Worm (Caenorhabditis elegans) whole organism, L3 larva: Measurements from ENCODE around the gene F56C9.8.

ENCODE experiments used
- ZK546.5 ChIP-seq: sonication (generic microtip); optimal IDR thresholded peaks from 2 replicates; lab custom pipeline; 2017; ENCODE audit warnings: missing biosample characterization, missing genetic modification characterization
- aly-2 ChIP-seq: fragments of 150-350 bp; optimal IDR thresholded peaks from 2 replicates; lab custom pipeline; 2014; ENCODE audit warnings: missing biosample characterization, missing genetic modification characterization
- ama-1 ChIP-seq: fragments of 150-350 bp; optimal IDR thresholded peaks from 2 replicates; lab custom pipeline; 2018
- ceh-16 ChIP-seq: sonication (generic microtip); optimal IDR thresholded peaks from 2 replicates; lab custom pipeline; 2017; ENCODE audit warnings: missing biosample characterization, missing genetic modification characterization
- ceh-28 ChIP-seq: fragments of 150-350 bp; optimal IDR thresholded peaks from 2 replicates; lab custom pipeline; 2014; ENCODE audit warnings: missing biosample characterization, missing genetic modification reagents, missing genetic modification characterization
- ceh-82 ChIP-seq: fragments of 150-350 bp; optimal IDR thresholded peaks from 2 replicates; lab custom pipeline; 2014; ENCODE audit warnings: missing biosample characterization, missing genetic modification characterization
- daf-12 ChIP-seq: fragments of 150-350 bp; optimal IDR thresholded peaks from 2 replicates; lab custom pipeline; 2014; ENCODE audit warnings: missing biosample characterization, missing genetic modification reagents, missing genetic modification characterization
- egl-27 ChIP-seq: sonication (generic microtip); optimal IDR thresholded peaks from 4 replicates; lab custom pipeline; 2017; ENCODE audit warnings: missing biosample characterization, missing genetic modification reagents, missing genetic modification characterization
- egl-5 ChIP-seq: fragments of 150-350 bp; optimal IDR thresholded peaks from 2 replicates; lab custom pipeline; 2017; ENCODE audit warnings: missing biosample characterization, missing genetic modification reagents, missing genetic modification characterization, inconsistent platforms
- elt-2 ChIP-seq: sonication (generic microtip); optimal IDR thresholded peaks from 2 replicates; lab custom pipeline; 2016; ENCODE audit warnings: missing genetic modification reagents, mild to moderate bottlenecking, missing genetic modification characterization, missing compliant biosample characterization
- elt-3 ChIP-seq, 3 experiments: fragments of 150-350 bp in 1 of 3; sonication (generic microtip) in 2 of 3; optimal IDR thresholded peaks; 2 replicates in 2 of 3; 4 replicates in 1 of 3; lab custom pipeline; 2014 to 2017; ENCODE audit warnings: missing biosample characterization in 3 of 3, missing genetic modification characterization in 3 of 3
- eor-1 ChIP-seq, 2 experiments: fragments of 150-350 bp; optimal IDR thresholded peaks; 2 replicates each; lab custom pipeline; 2014 to 2018; ENCODE audit warnings: missing biosample characterization in 2 of 2, missing genetic modification characterization in 2 of 2
- fkh-10 ChIP-seq: sonication (generic microtip); optimal IDR thresholded peaks from 2 replicates; lab custom pipeline; 2017; ENCODE audit warnings: missing biosample characterization, missing genetic modification reagents, missing genetic modification characterization
- fkh-2 ChIP-seq: fragments of 150-350 bp; optimal IDR thresholded peaks from 2 replicates; lab custom pipeline; 2014; ENCODE audit warnings: missing biosample characterization, missing genetic modification reagents, missing genetic modification characterization
- fos-1 ChIP-seq: fragments of 150-350 bp; optimal IDR thresholded peaks from 2 replicates; lab custom pipeline; 2014; ENCODE audit warnings: missing biosample characterization, missing genetic modification characterization
- lin-15B ChIP-seq: fragments of 150-350 bp; optimal IDR thresholded peaks from 2 replicates; lab custom pipeline; 2014; ENCODE audit warnings: missing biosample characterization, missing genetic modification characterization
- lin-39 ChIP-seq: fragments of 150-350 bp; optimal IDR thresholded peaks from 2 replicates; lab custom pipeline; 2018; ENCODE audit warnings: missing biosample characterization, missing genetic modification reagents, missing genetic modification characterization
- lsy-12 ChIP-seq: sonication (generic microtip); optimal IDR thresholded peaks from 2 replicates; lab custom pipeline; 2016; ENCODE audit warnings: mild to moderate bottlenecking, missing genetic modification characterization, missing compliant biosample characterization
- mdl-1 ChIP-seq: fragments of 150-350 bp; optimal IDR thresholded peaks from 2 replicates; lab custom pipeline; 2014; ENCODE audit warnings: missing biosample characterization, missing genetic modification characterization
- mml-1 ChIP-seq: fragments of 150-350 bp; sonication (generic microtip); optimal IDR thresholded peaks from 3 replicates; lab custom pipeline; 2014; ENCODE audit warnings: missing biosample characterization, missing genetic modification characterization
- nfya-1 ChIP-seq: sonication (generic microtip); optimal IDR thresholded peaks from 2 replicates; lab custom pipeline; 2017; ENCODE audit warnings: missing genetic modification characterization, mild to moderate bottlenecking, missing compliant biosample characterization, antibody characterized with exemption, moderate library complexity; ENCODE audit not compliant: insufficient read depth
- nhr-11 ChIP-seq: fragments of 150-350 bp; optimal IDR thresholded peaks from 2 replicates; lab custom pipeline; 2014; ENCODE audit warnings: missing biosample characterization, missing genetic modification characterization
- nhr-12 ChIP-seq: fragments of 150-350 bp; optimal IDR thresholded peaks from 2 replicates; lab custom pipeline; 2014; ENCODE audit warnings: missing biosample characterization, missing genetic modification characterization
- nhr-23 ChIP-seq: fragments of 150-350 bp; optimal IDR thresholded peaks from 2 replicates; lab custom pipeline; 2014; ENCODE audit warnings: missing biosample characterization, missing genetic modification reagents, missing genetic modification characterization
- nhr-237 ChIP-seq: fragments of 150-350 bp; optimal IDR thresholded peaks from 2 replicates; lab custom pipeline; 2014; ENCODE audit warnings: missing biosample characterization, missing genetic modification characterization
- nhr-25 ChIP-seq: sonication (generic microtip); optimal IDR thresholded peaks from 2 replicates; lab custom pipeline; 2017; ENCODE audit warnings: missing biosample characterization, missing genetic modification characterization
- nhr-28 ChIP-seq: fragments of 150-350 bp; optimal IDR thresholded peaks from 2 replicates; lab custom pipeline; 2014; ENCODE audit warnings: missing biosample characterization, missing genetic modification characterization
- nhr-43 ChIP-seq: sonication (generic microtip); optimal IDR thresholded peaks from 2 replicates; lab custom pipeline; 2016; ENCODE audit warnings: mild to moderate bottlenecking, missing genetic modification characterization, missing compliant biosample characterization; ENCODE audit not compliant: poor library complexity, severe bottlenecking
- nhr-67 ChIP-seq: fragments of 150-350 bp; optimal IDR thresholded peaks from 2 replicates; lab custom pipeline; 2014; ENCODE audit warnings: missing biosample characterization, missing genetic modification characterization
- nhr-76 ChIP-seq: fragments of 150-350 bp; sonication (generic microtip); optimal IDR thresholded peaks from 5 replicates; lab custom pipeline; 2014; ENCODE audit warnings: missing biosample characterization, missing genetic modification characterization
- nhr-77 ChIP-seq: fragments of 150-350 bp; optimal IDR thresholded peaks from 2 replicates; lab custom pipeline; 2014; ENCODE audit warnings: missing biosample characterization, missing genetic modification characterization
- pha-4 ChIP-seq: fragments of 150-350 bp; optimal IDR thresholded peaks from 2 replicates; lab custom pipeline; 2014; ENCODE audit warnings: missing biosample characterization, missing genetic modification reagents, missing genetic modification characterization
- pqm-1 ChIP-seq: fragments of 150-350 bp; optimal IDR thresholded peaks from 2 replicates; lab custom pipeline; 2017; ENCODE audit warnings: missing biosample characterization, missing genetic modification characterization, inconsistent platforms
- sea-2 ChIP-seq: fragments of 150-350 bp; sonication (generic microtip); optimal IDR thresholded peaks from 4 replicates; lab custom pipeline; 2014; ENCODE audit warnings: missing biosample characterization, missing genetic modification reagents, missing genetic modification characterization
- skn-1 ChIP-seq: fragments of 150-350 bp; optimal IDR thresholded peaks from 2 replicates; lab custom pipeline; 2014; ENCODE audit warnings: missing biosample characterization, missing genetic modification characterization
- unc-39 ChIP-seq: sonication (generic microtip); optimal IDR thresholded peaks from 4 replicates; lab custom pipeline; 2017; ENCODE audit warnings: missing biosample characterization, missing genetic modification characterization
- unc-62 ChIP-seq: fragments of 150-350 bp; sonication (generic microtip); optimal IDR thresholded peaks from 4 replicates; lab custom pipeline; 2014; ENCODE audit warnings: missing biosample characterization, missing genetic modification reagents, missing genetic modification characterization
- zag-1 ChIP-seq: fragments of 150-350 bp; optimal IDR thresholded peaks from 2 replicates; lab custom pipeline; 2014; ENCODE audit warnings: missing biosample characterization, missing genetic modification characterization

The F56C9.8 gene

ce11 chrIII:7297045-7297680, 22.1 kb downstream of the F56C9.8 start:
- TF ChIP-seq eor-1 (tag; optimal IDR thresholded peaks at IDR 0.05; lab: Kevin White, UChicago) (no peak), fkh-10 (GFP tag; lab: Kevin White, UChicago) (no peak), ceh-82 (no peak), lin-15B (no peak), nhr-43 (tag; lab: Kevin White, UChicago) (no peak), nhr-67 (tag; lab: Kevin White, UChicago) (no peak), ZK546.5 (tag; lab: Kevin White, UChicago) (no peak), nhr-12 (tag; lab: Kevin White, UChicago) (no peak), nhr-25 (tag; lab: Kevin White, UChicago) (no peak), mdl-1 (no peak), aly-2 (tag; lab: Kevin White, UChicago) (no peak), pqm-1 (tag; lab: Kevin White, UChicago) (no peak), daf-12 (no peak), sea-2 (no peak), unc-39 (tag; lab: Kevin White, UChicago) (no peak), ceh-28 (tag; lab: Kevin White, UChicago) (no peak), ama-1 (lab: Kevin White, UChicago) (peak; percentile 35), nhr-23 (tag; lab: Kevin White, UChicago) (peak; percentile 61), egl-5 (tag; lab: Kevin White, UChicago) (no peak), mml-1 (tag; lab: Kevin White, UChicago) (no peak), fkh-2 (no peak), unc-62 (GFP tag; lab: Kevin White, UChicago) (peak; percentile 50), lin-39 (tag; lab: Kevin White, UChicago) (no peak), fos-1 (tag; lab: Kevin White, UChicago) (no peak), zag-1 (tag; lab: Kevin White, UChicago) (no peak), nhr-28 (tag; lab: Kevin White, UChicago) (no peak), elt-2 (tag; lab: Kevin White, UChicago) (no peak), elt-3 (tag; optimal IDR thresholded peaks at IDR 0.05; lab: Kevin White, UChicago) (peak in 1 of 3 experiments; percentile 32), skn-1 (tag; lab: Kevin White, UChicago) (no peak), lsy-12 (tag; lab: Kevin White, UChicago) (no peak), nfya-1 (tag; lab: Kevin White, UChicago) (no peak), pha-4 (tag; lab: Kevin White, UChicago) (no peak), nhr-237 (tag; lab: Kevin White, UChicago) (no peak), ceh-16 (tag; lab: Kevin White, UChicago) (no peak), nhr-77 (no peak)
- TF ChIP-seq, all 47 proteins: peak for 4

ce11 chrIII:7296092-7296668, 23.1 kb downstream of the F56C9.8 start:
- TF ChIP-seq pqm-1 (tag; lab: Kevin White, UChicago) (no peak), ama-1 (lab: Kevin White, UChicago) (no peak), nhr-11 (tag; lab: Kevin White, UChicago) (no peak), fkh-2 (no peak), nhr-76 (tag; lab: Kevin White, UChicago) (no peak), unc-62 (GFP tag; lab: Kevin White, UChicago) (no peak), nhr-43 (tag; lab: Kevin White, UChicago) (no peak), egl-27 (tag; lab: Kevin White, UChicago) (no peak), ceh-16 (tag; lab: Kevin White, UChicago) (no peak), eor-1 (tag; optimal IDR thresholded peaks at IDR 0.05; lab: Kevin White, UChicago) (no peak), egl-5 (tag; lab: Kevin White, UChicago) (peak; percentile 14), zag-1 (tag; lab: Kevin White, UChicago) (no peak), lin-39 (tag; lab: Kevin White, UChicago) (no peak), nhr-23 (tag; lab: Kevin White, UChicago) (peak; percentile 20), pha-4 (tag; lab: Kevin White, UChicago) (no peak), nhr-25 (tag; lab: Kevin White, UChicago) (peak; percentile 63), nhr-28 (tag; lab: Kevin White, UChicago) (no peak)
- TF ChIP-seq, all 47 proteins: peak for 3
